Worm (Caenorhabditis elegans): ENCODE data around the gene Y52E8A.3.

The Y52E8A.3 gene

ce11 chrII:4306921-4307630 lies at the start of gene Y52E8A.3:
TSS of gene Y52E8A.3 (minus strand) at chrII:4306971.
- TF ChIP-seq ztf-4 (tag; optimal IDR thresholded peaks at IDR 0.05) (no peak), nhr-76 (tag; optimal IDR thresholded peaks at IDR 0.05) (no peak), xbp-1 (tag; optimal IDR thresholded peaks at IDR 0.05) (no peak), grh-1 (GFP tag; IDR thresholded peaks at IDR 0.05) (no peak), ceh-8 (GFP tag; optimal IDR thresholded peaks at IDR 0.05) (no peak), lin-13 (GFP tag; optimal IDR thresholded peaks at IDR 0.05) (no peak), nhr-84 (tag; optimal IDR thresholded peaks at IDR 0.05) (no peak), isw-1 (GFP tag; IDR thresholded peaks at IDR 0.05) (no peak), nhr-11 (tag; optimal IDR thresholded peaks at IDR 0.05) (no peak), swsn-7 (tag; optimal IDR thresholded peaks at IDR 0.05) (no peak), fos-1 (tag; optimal IDR thresholded peaks at IDR 0.05) (no peak), mdl-1 (tag; optimal IDR thresholded peaks at IDR 0.05) (no peak), snu-23 (GFP tag; optimal IDR thresholded peaks at IDR 0.05) (no peak)

ce11 chrII:4355217-4355616 lies 48.4 kb upstream of the Y52E8A.3 start, which contains the start of the genes H20J04.7 and H20J04.1:
TSS of gene H20J04.7 (minus strand) at chrII:4355317.
TSS of gene H20J04.1 (plus strand) at chrII:4355613.
- TF ChIP-seq ceh-82 (tag; optimal IDR thresholded peaks at IDR 0.05) (no peak), ceh-63 (GFP tag; optimal IDR thresholded peaks at IDR 0.05) (no peak), snpc-4 (tag; optimal IDR thresholded peaks at IDR 0.05) (no peak), zip-4 (GFP tag; optimal IDR thresholded peaks at IDR 0.05) (no peak), nhr-77 (tag; optimal IDR thresholded peaks at IDR 0.05) (no peak), nhr-47 (tag; optimal IDR thresholded peaks at IDR 0.05) (no peak), nhr-19 (GFP tag; conservative IDR thresholded peaks at IDR 0.05) (no peak), ceh-88 (GFP tag; IDR thresholded peaks at IDR 0.05) (no peak), elt-2 (tag; optimal IDR thresholded peaks at IDR 0.05) (no peak)

ce11 chrII:4350888-4351287 lies 44.1 kb upstream of the Y52E8A.3 start, which contains the start of gene H20J04.9:
TSS of gene H20J04.9 (plus strand) at chrII:4351188.
- TF ChIP-seq aha-1 (tag; optimal IDR thresholded peaks at IDR 0.05), result no peak

ce11 chrII:4344317-4344716 lies 37.5 kb upstream of the Y52E8A.3 start:
- TF ChIP-seq egl-13 (tag; optimal IDR thresholded peaks at IDR 0.05) (no peak), elt-2 (tag; optimal IDR thresholded peaks at IDR 0.05) (no peak), lin-39 (tag; optimal IDR thresholded peaks at IDR 0.05) (no peak), ceh-63 (GFP tag; optimal IDR thresholded peaks at IDR 0.05) (no peak), lir-3 (tag; optimal IDR thresholded peaks at IDR 0.05; ENCODE audit: poor library complexity) (no peak)

- TF ChIP-seq swsn-7 (tag; optimal IDR thresholded peaks at IDR 0.05) (no peak), pag-3 (tag; optimal IDR thresholded peaks at IDR 0.05; ENCODE audit: borderline replicate concordance, insufficient read depth) (no peak), ceh-63 (GFP tag; optimal IDR thresholded peaks at IDR 0.05) (no peak), elt-3 (tag; optimal IDR thresholded peaks at IDR 0.05) (no peak), rnt-1 (tag; optimal IDR thresholded peaks at IDR 0.05) (no peak), lsy-2 (tag; optimal IDR thresholded peaks at IDR 0.05) (no peak)
These were observed 34.7 kb upstream of the Y52E8A.3 start for ce11 chrII:4341484-4341883.

- no peak for TF ChIP-seq hpl-2 (GFP tag; optimal IDR thresholded peaks at IDR 0.05)
- TF ChIP-seq elt-2 (tag; optimal IDR thresholded peaks at IDR 0.05), result no peak
- TF ChIP-seq nhr-19 (GFP tag; conservative IDR thresholded peaks at IDR 0.05), result no peak
- TF ChIP-seq lin-35 (GFP tag; optimal IDR thresholded peaks at IDR 0.05), result no peak
- no peak for TF ChIP-seq nhr-84 (tag; optimal IDR thresholded peaks at IDR 0.05)
- TF ChIP-seq unc-30 (tag; optimal IDR thresholded peaks at IDR 0.05), result no peak
- no peak for TF ChIP-seq F16B12.6 (tag; optimal IDR thresholded peaks at IDR 0.05)
- no peak for TF ChIP-seq nhr-90 (tag; optimal IDR thresholded peaks at IDR 0.05; ENCODE audit: poor library complexity)
- TF ChIP-seq C04F5.9 (tag; optimal IDR thresholded peaks at IDR 0.05), result no peak
- no peak for TF ChIP-seq zip-4 (GFP tag; optimal IDR thresholded peaks at IDR 0.05)
- no peak for TF ChIP-seq tlp-1 (tag; optimal IDR thresholded peaks at IDR 0.05)
- TF ChIP-seq fkh-8 (tag; optimal IDR thresholded peaks at IDR 0.05), result no peak
- no peak for TF ChIP-seq lin-39 (tag; optimal IDR thresholded peaks at IDR 0.05)
- no peak for TF ChIP-seq nhr-76 (tag; optimal IDR thresholded peaks at IDR 0.05)
- no peak for TF ChIP-seq nhr-237 (tag; optimal IDR thresholded peaks at IDR 0.05)
- no peak for TF ChIP-seq blmp-1 (tag; optimal IDR thresholded peaks at IDR 0.05)
- TF ChIP-seq aly-2 (tag; optimal IDR thresholded peaks at IDR 0.05), result no peak
- TF ChIP-seq nhr-28 (tag; optimal IDR thresholded peaks at IDR 0.05), result no peak
These were observed 33.1 kb upstream of the Y52E8A.3 start, which contains the start of gene athp-2 for ce11 chrII:4339882-4340281. TSS of gene athp-2 (plus strand) at chrII:4340182.

Data from whole organism, L1 larva.